Fruit fly (Drosophila melanogaster) whole organism, embryonic: ENCODE measurements around the gene Npc2g.

Experiments
- Abd-B ChIP-seq: fragments of 200-800 bp; sonication (Bioruptor generic); optimal IDR thresholded peaks from 2 replicates; lab custom pipeline; 2018; ENCODE audit warnings: missing biosample characterization, mild to moderate bottlenecking, missing genetic modification characterization, moderate library complexity
- CG10209 ChIP-seq: fragments of 200-800 bp; sonication (Bioruptor generic); optimal IDR thresholded peaks from 3 replicates; lab custom pipeline; 2017; ENCODE audit warnings: missing biosample characterization, mild to moderate bottlenecking, missing genetic modification characterization, missing genetic modification reagents
- CG10431 ChIP-seq: fragments of 200-800 bp; sonication (Bioruptor generic); optimal IDR thresholded peaks from 3 replicates; lab custom pipeline; 2018; ENCODE audit warnings: missing biosample characterization, mild to moderate bottlenecking, missing genetic modification characterization
- CG10462 ChIP-seq: fragments of 200-800 bp; sonication (Bioruptor generic); optimal IDR thresholded peaks from 2 replicates; lab custom pipeline; 2016; ENCODE audit warnings: missing biosample characterization, missing genetic modification characterization
- CG11696 ChIP-seq: fragments of 200-800 bp; sonication (Bioruptor generic); IDR thresholded peaks from 2 replicates; pipeline ENCODE4 v1.3.6; 2022; ENCODE audit warnings: missing biosample characterization, missing genetic modification characterization
- CG11723 ChIP-seq: fragments of 200-800 bp; sonication (Bioruptor generic); optimal IDR thresholded peaks from 2 replicates; lab custom pipeline; 2017; ENCODE audit warnings: missing biosample characterization, mild to moderate bottlenecking, missing genetic modification characterization
- CG12104 ChIP-seq: fragments of 200-800 bp; sonication (Bioruptor generic); optimal IDR thresholded peaks from 3 replicates; lab custom pipeline; 2016; ENCODE audit warnings: missing biosample characterization, missing genetic modification characterization
- CG12744 ChIP-seq: fragments of 200-800 bp; sonication (Bioruptor generic); optimal IDR thresholded peaks from 2 replicates; lab custom pipeline; 2016; ENCODE audit warnings: missing biosample characterization, missing genetic modification characterization
- CG13296 ChIP-seq: fragments of 200-800 bp; sonication (Bioruptor generic); optimal IDR thresholded peaks from 3 replicates; lab custom pipeline; 2018; ENCODE audit warnings: missing biosample characterization, mild to moderate bottlenecking, missing genetic modification characterization
- CG14050 ChIP-seq: fragments of 200-800 bp; sonication (Bioruptor generic); IDR thresholded peaks from 3 replicates; pipeline ENCODE4 v1.3.6; 2022; ENCODE audit warnings: missing biosample characterization, missing genetic modification characterization
- CG14710 ChIP-seq: fragments of 200-800 bp; sonication (Bioruptor generic); optimal IDR thresholded peaks from 3 replicates; lab custom pipeline; 2019; ENCODE audit warnings: missing biosample characterization, mild to moderate bottlenecking, missing genetic modification characterization, moderate library complexity
- CG17359 ChIP-seq: fragments of 200-800 bp; sonication (Bioruptor generic); optimal IDR thresholded peaks from 3 replicates; lab custom pipeline; 2018; ENCODE audit warnings: missing biosample characterization, mild to moderate bottlenecking, missing genetic modification characterization, moderate library complexity
- CG17361 ChIP-seq: fragments of 200-800 bp; sonication (Bioruptor generic); IDR thresholded peaks from 3 replicates; pipeline ENCODE4 v1.3.6; 2022; ENCODE audit warnings: missing biosample characterization, missing genetic modification characterization
- CG17385 ChIP-seq: fragments of 200-800 bp; sonication (Bioruptor generic); optimal IDR thresholded peaks from 3 replicates; lab custom pipeline; 2018; ENCODE audit warnings: missing biosample characterization, mild to moderate bottlenecking, missing genetic modification characterization
- CG17568 ChIP-seq: fragments of 200-800 bp; sonication (Bioruptor generic); optimal IDR thresholded peaks from 2 replicates; lab custom pipeline; 2018; ENCODE audit warnings: missing biosample characterization, mild to moderate bottlenecking, missing genetic modification characterization, moderate library complexity
- CG1792 ChIP-seq: fragments of 200-800 bp; sonication (Bioruptor generic); optimal IDR thresholded peaks from 2 replicates; lab custom pipeline; 2016; ENCODE audit warnings: missing biosample characterization, missing genetic modification characterization
- CG18599 ChIP-seq: fragments of 200-800 bp; sonication (Bioruptor generic); optimal IDR thresholded peaks from 3 replicates; lab custom pipeline; 2017; ENCODE audit warnings: missing biosample characterization, missing genetic modification characterization, mild to moderate bottlenecking, moderate library complexity, missing genetic modification reagents
- CG2116 ChIP-seq: fragments of 200-800 bp; sonication (Bioruptor generic); optimal IDR thresholded peaks from 3 replicates; lab custom pipeline; 2018; ENCODE audit warnings: missing biosample characterization, mild to moderate bottlenecking, missing genetic modification characterization
- CG2129 ChIP-seq: fragments of 200-800 bp; sonication (Bioruptor generic); IDR thresholded peaks from 2 replicates; pipeline ENCODE4 v1.3.6; 2022; ENCODE audit warnings: missing biosample characterization, missing genetic modification characterization; ENCODE audit not compliant: partially characterized antibody
- CG30431 ChIP-seq: fragments of 200-800 bp; sonication (Bioruptor generic); optimal IDR thresholded peaks from 2 replicates; lab custom pipeline; 2017; ENCODE audit warnings: missing biosample characterization, missing genetic modification characterization
- CG4424 ChIP-seq: fragments of 200-800 bp; sonication (Bioruptor generic); optimal IDR thresholded peaks from 3 replicates; lab custom pipeline; 2016; ENCODE audit warnings: missing biosample characterization, missing genetic modification characterization
- CG6854 ChIP-seq: fragments of 200-800 bp; sonication (Bioruptor generic); optimal IDR thresholded peaks from 3 replicates; lab custom pipeline; 2017; ENCODE audit warnings: missing biosample characterization, mild to moderate bottlenecking, missing genetic modification characterization
- CG7987 ChIP-seq: fragments of 200-800 bp; sonication (Bioruptor generic); optimal IDR thresholded peaks from 2 replicates; lab custom pipeline; 2018; ENCODE audit warnings: missing biosample characterization, mild to moderate bottlenecking, missing genetic modification characterization, moderate library complexity
- CG8924 ChIP-seq: fragments of 200-800 bp; optimal IDR thresholded peaks from 3 replicates; lab custom pipeline; 2019; ENCODE audit warnings: missing biosample characterization, mild to moderate bottlenecking, missing genetic modification characterization, moderate library complexity
- H15 ChIP-seq: fragments of 200-800 bp; sonication (Bioruptor generic); IDR thresholded peaks from 3 replicates; pipeline ENCODE4 v1.3.6; 2022; ENCODE audit warnings: missing biosample characterization, missing genetic modification characterization
- HLH54F ChIP-seq: fragments of 200-800 bp; sonication (Bioruptor generic); optimal IDR thresholded peaks from 3 replicates; lab custom pipeline; 2016; ENCODE audit warnings: missing biosample characterization, missing genetic modification characterization
- HmgZ ChIP-seq: fragments of 200-800 bp; sonication (Bioruptor generic); optimal IDR thresholded peaks from 2 replicates; lab custom pipeline; 2018; ENCODE audit warnings: missing biosample characterization, mild to moderate bottlenecking, missing genetic modification characterization
- Hr39 ChIP-seq: fragments of >200 bp; optimal IDR thresholded peaks from 2 replicates; lab custom pipeline; 2017
- Oaz ChIP-seq: fragments of 200-800 bp; sonication (Bioruptor generic); IDR thresholded peaks from 2 replicates; pipeline ENCODE4 v1.3.6; 2022; ENCODE audit warnings: missing biosample characterization, missing genetic modification characterization
- Sox102F ChIP-seq: fragments of 200-800 bp; sonication (Bioruptor generic); optimal IDR thresholded peaks from 2 replicates; lab custom pipeline; 2018; ENCODE audit warnings: missing biosample characterization, mild to moderate bottlenecking, missing genetic modification characterization, moderate library complexity
- Sry-δ ChIP-seq: fragments of 200-800 bp; sonication (Bioruptor generic); optimal IDR thresholded peaks from 2 replicates; lab custom pipeline; 2016; ENCODE audit warnings: missing biosample characterization, missing genetic modification characterization
- ac ChIP-seq: fragments of 200-800 bp; sonication (Bioruptor generic); optimal IDR thresholded peaks from 3 replicates; lab custom pipeline; 2017; ENCODE audit warnings: missing biosample characterization, mild to moderate bottlenecking, missing genetic modification characterization
- az2 ChIP-seq: fragments of 200-800 bp; sonication (Bioruptor generic); optimal IDR thresholded peaks from 3 replicates; lab custom pipeline; 2016; ENCODE audit warnings: missing biosample characterization, missing genetic modification characterization
- cad ChIP-seq: fragments of >200 bp; optimal IDR thresholded peaks from 2 replicates; lab custom pipeline; 2017; ENCODE audit warnings: missing biosample characterization, missing genetic modification characterization
- dm ChIP-seq: fragments of 200-800 bp; sonication (Bioruptor generic); optimal IDR thresholded peaks from 3 replicates; lab custom pipeline; 2016; ENCODE audit warnings: missing biosample characterization, missing genetic modification characterization
- dmrt99B ChIP-seq: fragments of 200-800 bp; sonication (Bioruptor generic); optimal IDR thresholded peaks from 2 replicates; lab custom pipeline; 2018; ENCODE audit warnings: missing biosample characterization, mild to moderate bottlenecking, missing genetic modification characterization, moderate library complexity
- emc ChIP-seq: fragments of 200-800 bp; sonication (Bioruptor generic); optimal IDR thresholded peaks from 2 replicates; lab custom pipeline; 2016; ENCODE audit warnings: missing biosample characterization, missing genetic modification characterization
- fd3F ChIP-seq: fragments of 200-800 bp; sonication (Bioruptor generic); optimal IDR thresholded peaks from 2 replicates; lab custom pipeline; 2018; ENCODE audit warnings: missing biosample characterization, mild to moderate bottlenecking, missing genetic modification characterization, moderate library complexity
- fd96Cb ChIP-seq: fragments of 200-800 bp; sonication (Bioruptor generic); optimal IDR thresholded peaks from 2 replicates; lab custom pipeline; 2018; ENCODE audit warnings: missing biosample characterization, mild to moderate bottlenecking, missing genetic modification characterization, moderate library complexity
- ftz-f1 ChIP-seq: fragments of 200-800 bp; sonication (Bioruptor generic); optimal IDR thresholded peaks from 2 replicates; lab custom pipeline; 2016; ENCODE audit warnings: missing biosample characterization, missing genetic modification characterization
- gsb-n ChIP-seq: fragments of 200-800 bp; sonication (Bioruptor generic); optimal IDR thresholded peaks from 3 replicates; lab custom pipeline; 2018; ENCODE audit warnings: missing biosample characterization, mild to moderate bottlenecking, missing genetic modification characterization
- gt ChIP-seq: fragments of 200-800 bp; sonication (Bioruptor generic); IDR thresholded peaks from 2 replicates; pipeline ENCODE4 v1.3.6; 2022; ENCODE audit warnings: missing biosample characterization, missing genetic modification characterization
- hbn ChIP-seq: fragments of 200-800 bp; sonication (Bioruptor generic); IDR thresholded peaks from 2 replicates; pipeline ENCODE4 v1.3.6; 2022; ENCODE audit warnings: missing biosample characterization, missing genetic modification characterization; ENCODE audit not compliant: partially characterized antibody
- her ChIP-seq: fragments of 200-800 bp; sonication (Bioruptor generic); optimal IDR thresholded peaks from 2 replicates; lab custom pipeline; 2016; ENCODE audit warnings: missing biosample characterization, missing genetic modification characterization
- kah ChIP-seq: fragments of 200-800 bp; sonication (Bioruptor generic); optimal IDR thresholded peaks from 2 replicates; lab custom pipeline; 2018; ENCODE audit warnings: missing biosample characterization, mild to moderate bottlenecking, missing genetic modification characterization
- kni ChIP-seq: fragments of 200-800 bp; sonication (Bioruptor generic); optimal IDR thresholded peaks from 3 replicates; lab custom pipeline; 2017; ENCODE audit warnings: mild to moderate bottlenecking, missing biosample characterization, missing genetic modification reagents, missing genetic modification characterization
- nmo ChIP-seq: fragments of 200-800 bp; sonication (Bioruptor generic); optimal IDR thresholded peaks from 2 replicates; lab custom pipeline; 2018; ENCODE audit warnings: missing biosample characterization, mild to moderate bottlenecking, missing genetic modification characterization, moderate library complexity
- phol ChIP-seq: fragments of 200-800 bp; sonication (Bioruptor generic); optimal IDR thresholded peaks from 3 replicates; lab custom pipeline; 2018; ENCODE audit warnings: missing biosample characterization, mild to moderate bottlenecking, missing genetic modification characterization, moderate library complexity
- slbo ChIP-seq: fragments of 200-800 bp; sonication (Bioruptor generic); IDR thresholded peaks from 2 replicates; pipeline ENCODE4 v1.3.6; 2022; ENCODE audit warnings: missing biosample characterization, missing genetic modification characterization
- ttk ChIP-seq: fragments of 200-800 bp; sonication (Bioruptor generic); IDR thresholded peaks from 2 replicates; pipeline ENCODE4 v2.1.2; 2022; ENCODE audit warnings: missing biosample characterization, missing genetic modification characterization
- twi ChIP-seq: fragments of 200-800 bp; optimal IDR thresholded peaks from 2 replicates; lab custom pipeline; 2019; ENCODE audit warnings: missing biosample characterization, mild to moderate bottlenecking, missing genetic modification characterization, moderate library complexity
- wdn ChIP-seq: fragments of 200-800 bp; sonication (Bioruptor generic); IDR thresholded peaks from 2 replicates; pipeline ENCODE4 v1.3.6; 2022; ENCODE audit warnings: missing biosample characterization, missing genetic modification characterization

Npc2g gene

dm6 chr3R:30733081-30733480 is 12.0 kb downstream of the Npc2g start (continued):
- TF ChIP-seq Hr39 (lab: Kevin White, UChicago) (no peak), emc (GFP tag; lab: Kevin White, UChicago) (no peak), az2 (GFP tag; lab: Kevin White, UChicago) (peak; percentile 8), CG14710 (tag; lab: Kevin White, UChicago) (peak; percentile 56), hbn (GFP tag; lab: Robert Waterston, UW) (no peak), fd96Cb (peak; percentile 50), CG10431 (GFP tag; lab: Kevin White, UChicago) (no peak), kah (no peak), kni (GFP tag; lab: Kevin White, UChicago) (no peak), dm (GFP tag; lab: Kevin White, UChicago) (no peak), CG17568 (GFP tag; lab: Kevin White, UChicago) (no peak), CG8924 (tag; lab: Kevin White, UChicago) (peak; percentile 36), CG18599 (GFP tag; lab: Kevin White, UChicago) (no peak), CG6854 (GFP tag; lab: Kevin White, UChicago) (no peak), CG10209 (GFP tag; lab: Kevin White, UChicago) (no peak), CG13296 (GFP tag; lab: Kevin White, UChicago) (no peak), CG12104 (GFP tag; lab: Kevin White, UChicago) (no peak), ac (GFP tag; lab: Kevin White, UChicago) (no peak), CG11696 (no peak), her (no peak), Abd-B (GFP tag; lab: Kevin White, UChicago) (no peak), slbo (GFP tag; lab: Robert Waterston, UW) (no peak), CG30431 (GFP tag; lab: Kevin White, UChicago) (no peak), wdn (GFP tag; lab: Robert Waterston, UW) (no peak), twi (tag; lab: Kevin White, UChicago) (no peak), dmrt99B (peak; percentile 26), CG2129 (GFP tag; lab: Robert Waterston, UW) (no peak), phol (tag; lab: Kevin White, UChicago) (peak; percentile 49), CG17361 (GFP tag; lab: Robert Waterston, UW) (peak; percentile 50; the same call in 2 of the 3 replicates), CG2116 (GFP tag; lab: Kevin White, UChicago) (no peak), CG17359 (peak; percentile 30), ttk (GFP tag; lab: Robert Waterston, UW) (no peak), CG14050 (GFP tag; lab: Robert Waterston, UW) (no peak), Sox102F (GFP tag; lab: Kevin White, UChicago) (peak; percentile 9), fd3F (no peak), CG7987 (no peak), nmo (GFP tag; lab: Kevin White, UChicago) (peak; percentile 18), HLH54F (GFP tag; lab: Kevin White, UChicago) (no peak), H15 (GFP tag; lab: Robert Waterston, UW) (no peak), CG4424 (GFP tag; lab: Kevin White, UChicago) (peak; percentile 6), gsb-n (no peak), Oaz (GFP tag; lab: Robert Waterston, UW) (no peak), gt (GFP tag; lab: Robert Waterston, UW) (no peak), CG1792 (GFP tag; lab: Kevin White, UChicago) (no peak), HmgZ (no peak), ftz-f1 (GFP tag; lab: Kevin White, UChicago) (no peak), cad (GFP tag; lab: Kevin White, UChicago) (no peak), Sry-δ (GFP tag; lab: Kevin White, UChicago) (no peak), CG10462 (GFP tag; lab: Kevin White, UChicago) (no peak), CG12744 (GFP tag; lab: Kevin White, UChicago) (no peak), CG11723 (GFP tag; lab: Kevin White, UChicago) (no peak), CG17385 (GFP tag; lab: Kevin White, UChicago) (no peak)
